Fruit fly (Drosophila melanogaster) whole organism: ENCODE data around the gene Rpp20.

Experiments
- CG8478 ChIP-seq: fragments of >200 bp; optimal IDR thresholded peaks from 2 replicates; lab custom pipeline; 2018; ENCODE audit warnings: inconsistent platforms
- Dll ChIP-seq: fragments of >200 bp; optimal IDR thresholded peaks from 2 replicates; lab custom pipeline; 2017
- EcR ChIP-seq, 2 experiments: fragments of >200 bp; optimal IDR thresholded peaks; 2 replicates each; lab custom pipeline; 2017; ENCODE audit warnings: missing biosample characterization in 2 of 2, missing genetic modification characterization in 2 of 2, missing genetic modification reagents in 2 of 2
- pan ChIP-seq: fragments of >200 bp; optimal IDR thresholded peaks from 2 replicates; lab custom pipeline; 2017
- psq ChIP-seq: fragments of >200 bp; optimal IDR thresholded peaks from 2 replicates; lab custom pipeline; 2017
- usp ChIP-seq: fragments of >200 bp; optimal IDR thresholded peaks from 2 replicates; lab custom pipeline; 2017; ENCODE audit warnings: missing biosample characterization, missing genetic modification characterization, mixed read lengths

Rpp20 gene

dm6 chrX:19775055-19775645 is 30.9 kb downstream of the Rpp20 start:
- no peak for TF ChIP-seq psq
- no peak for TF ChIP-seq usp (GFP tag; lab: Kevin White, UChicago)
- TF ChIP-seq EcR (GFP tag; optimal IDR thresholded peaks at IDR 0.05; lab: Kevin White, UChicago), result no peak
- no peak for TF ChIP-seq Dll (lab: Kevin White, UChicago)
- no peak for TF ChIP-seq pan (lab: Kevin White, UChicago)
- TF ChIP-seq CG8478 (lab: Kevin White, UChicago), result no peak

- TF ChIP-seq Dll (lab: Kevin White, UChicago) (no peak), pan (lab: Kevin White, UChicago) (no peak), CG8478 (lab: Kevin White, UChicago) (no peak), EcR (GFP tag; optimal IDR thresholded peaks at IDR 0.05; lab: Kevin White, UChicago) (no peak), usp (GFP tag; lab: Kevin White, UChicago) (no peak), psq (no peak)
Measured at dm6 chrX:19781861-19782260, 37.6 kb downstream of the Rpp20 start.

DNA sequence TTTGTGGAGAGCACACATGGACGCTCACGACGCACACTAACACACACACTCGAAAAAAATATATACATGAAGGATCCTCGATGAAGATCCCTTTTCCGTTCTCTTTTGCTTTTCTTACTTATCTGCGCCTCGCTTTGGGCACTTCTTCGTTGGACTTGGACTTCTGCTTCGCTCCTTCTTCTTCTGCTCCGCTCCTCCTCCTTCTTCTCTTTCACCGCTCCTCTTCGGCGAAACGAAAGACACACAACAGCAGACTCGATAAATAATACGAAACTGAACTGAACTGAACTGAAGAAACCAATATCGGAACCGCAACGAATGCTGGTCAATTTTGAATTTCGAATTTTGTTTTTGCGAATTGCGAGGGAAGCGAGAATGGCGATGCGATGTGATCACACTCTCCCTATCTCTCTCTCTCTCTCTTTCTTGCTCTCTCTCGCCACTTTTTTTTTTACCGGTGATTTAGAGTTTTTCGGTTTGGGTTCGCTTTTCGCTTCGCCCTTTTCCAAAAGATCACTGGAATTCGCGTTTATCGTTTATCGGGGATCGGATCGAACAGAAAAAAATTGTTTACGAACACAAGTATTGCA is 38.6 kb downstream of the Rpp20 start:
- TF ChIP-seq CG8478 (lab: Kevin White, UChicago) (no peak), pan (lab: Kevin White, UChicago) (no peak), usp (GFP tag; lab: Kevin White, UChicago) (no peak), EcR (GFP tag; optimal IDR thresholded peaks at IDR 0.05; lab: Kevin White, UChicago) (no peak), Dll (lab: Kevin White, UChicago) (no peak), psq (no peak)

DNA sequence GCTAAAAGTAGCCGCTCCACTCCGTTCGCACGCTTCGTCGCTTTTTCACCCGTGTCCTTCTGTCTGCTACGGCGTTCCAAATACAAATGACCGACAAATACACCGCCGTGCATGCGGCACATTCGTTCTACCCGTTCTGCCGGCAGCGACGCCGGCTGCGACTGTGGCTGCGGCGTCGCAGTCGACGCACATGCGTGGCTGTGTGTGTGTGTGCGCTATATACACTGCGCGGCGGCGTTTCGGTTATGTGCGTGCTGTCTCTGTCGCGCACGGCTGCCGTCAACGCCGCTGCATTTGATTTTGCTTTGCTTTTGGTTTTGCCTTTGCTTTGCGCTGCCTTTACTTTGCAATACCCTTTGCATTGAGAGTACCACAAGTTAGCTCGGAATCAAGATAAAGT is 39.2 kb downstream of the Rpp20 start, which contains the start of gene zld:
Gene zld (minus strand): TSS at position 92 of the 400 bp plus-strand sequence.
- TF ChIP-seq pan (lab: Kevin White, UChicago), result no peak
- TF ChIP-seq psq, result no peak
- TF ChIP-seq usp (GFP tag; lab: Kevin White, UChicago), result no peak
- no peak for TF ChIP-seq Dll (lab: Kevin White, UChicago)

DNA sequence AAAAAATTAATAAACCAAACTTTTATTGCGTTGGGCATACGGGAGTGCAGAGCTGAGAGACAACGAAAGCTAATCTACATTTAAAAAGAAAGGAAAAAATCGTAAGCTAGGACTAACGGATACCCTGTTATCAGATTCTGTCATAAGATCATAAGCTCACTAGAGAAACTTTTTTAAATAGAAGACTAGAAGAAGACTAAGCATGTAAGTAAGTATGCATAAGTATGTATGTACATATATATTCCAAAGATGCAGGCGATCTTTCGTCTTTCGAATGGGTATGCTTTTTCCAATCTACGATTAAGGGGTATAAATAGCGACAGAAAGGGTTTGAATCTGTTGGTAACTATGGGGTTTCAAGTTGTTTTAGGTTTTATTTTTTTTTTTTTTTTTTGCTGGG is 40.6 kb downstream of the Rpp20 start:
- TF ChIP-seq EcR (GFP tag; optimal IDR thresholded peaks at IDR 0.05; lab: Kevin White, UChicago) (no peak), Dll (lab: Kevin White, UChicago) (no peak)

dm6 chrX:19785403-19785802 is 41.2 kb downstream of the Rpp20 start:
- TF ChIP-seq EcR (GFP tag; optimal IDR thresholded peaks at IDR 0.05; lab: Kevin White, UChicago) (no peak), CG8478 (lab: Kevin White, UChicago) (no peak), Dll (lab: Kevin White, UChicago) (no peak), pan (lab: Kevin White, UChicago) (no peak), usp (GFP tag; lab: Kevin White, UChicago) (no peak), psq (no peak)

DNA sequence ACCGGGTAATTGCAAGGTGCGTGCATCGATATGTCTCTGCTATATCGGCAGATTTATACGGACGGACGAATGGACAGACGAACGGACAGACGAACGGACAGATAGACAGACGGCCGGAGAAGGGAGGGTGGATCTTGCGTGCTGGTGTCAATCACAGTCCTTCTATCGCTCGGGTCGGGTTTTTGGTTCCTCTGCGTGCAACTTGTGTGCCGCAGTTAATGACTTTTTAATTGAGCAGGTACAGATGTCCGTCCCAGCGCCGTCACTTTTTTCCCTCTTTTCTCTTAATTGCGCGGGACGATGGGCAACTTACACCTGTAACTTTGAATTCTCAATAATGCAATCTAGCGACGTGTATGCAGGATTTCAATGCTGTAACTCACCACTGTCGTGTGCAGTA is 42.6 kb downstream of the Rpp20 start:
- TF ChIP-seq EcR (GFP tag; optimal IDR thresholded peaks at IDR 0.05; lab: Kevin White, UChicago), result no peak
- no peak for TF ChIP-seq CG8478 (lab: Kevin White, UChicago)
- no peak for TF ChIP-seq psq
- TF ChIP-seq pan (lab: Kevin White, UChicago), result no peak
- no peak for TF ChIP-seq usp (GFP tag; lab: Kevin White, UChicago)

DNA sequence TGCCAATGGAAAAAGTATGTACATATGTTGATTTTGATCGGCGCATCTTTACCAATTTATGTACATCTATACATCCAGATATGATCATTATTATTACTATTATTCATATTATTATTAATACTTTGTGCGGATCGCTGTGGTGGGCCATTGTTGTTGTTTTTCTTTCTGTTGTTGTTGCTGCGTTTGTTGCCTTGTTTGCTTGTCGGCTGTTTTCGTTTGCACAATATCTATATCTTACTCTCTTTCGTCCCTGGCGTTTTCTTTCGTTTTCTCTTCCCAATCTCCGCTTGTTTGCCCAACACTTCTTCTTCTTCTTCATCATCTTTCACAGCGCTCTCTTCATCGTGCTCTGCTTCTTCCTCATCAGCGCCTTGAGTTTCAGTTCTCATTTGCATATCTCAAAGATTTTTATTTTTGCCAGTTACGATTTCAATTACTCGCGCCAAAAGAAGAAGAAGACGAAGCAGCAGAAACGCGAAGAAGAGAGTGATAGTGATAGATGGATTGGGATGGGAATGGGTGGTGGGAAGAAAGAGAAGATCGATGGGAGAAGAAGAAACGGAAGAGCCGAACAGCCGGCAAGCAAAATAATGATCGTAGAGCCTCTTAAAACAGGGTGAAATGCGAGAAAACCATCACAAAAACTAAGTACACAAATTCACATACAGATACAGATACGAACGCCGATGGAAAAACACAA is 43.8 kb downstream of the Rpp20 start:
- TF ChIP-seq EcR (GFP tag; optimal IDR thresholded peaks at IDR 0.05; lab: Kevin White, UChicago), result no peak
- TF ChIP-seq psq, result no peak
- TF ChIP-seq CG8478 (lab: Kevin White, UChicago), result no peak

DNA sequence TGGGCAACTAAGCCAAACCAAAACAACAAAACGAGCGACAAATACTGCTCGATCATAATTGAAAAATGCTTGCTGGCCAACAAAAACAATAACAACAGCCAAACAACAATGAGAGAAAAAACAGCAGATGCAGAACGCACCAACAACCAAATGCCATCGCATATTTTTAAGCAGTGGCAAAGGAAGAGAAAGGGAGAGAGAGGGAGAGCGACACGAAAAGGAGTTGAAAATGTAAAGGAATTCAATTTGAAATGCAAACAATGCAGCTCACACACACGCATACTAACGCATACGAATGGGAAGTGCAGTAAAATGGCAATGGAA is 44.4 kb downstream of the Rpp20 start:
- no peak for TF ChIP-seq usp (GFP tag; lab: Kevin White, UChicago)
- no peak for TF ChIP-seq psq
- no peak for TF ChIP-seq Dll (lab: Kevin White, UChicago)
- TF ChIP-seq CG8478 (lab: Kevin White, UChicago), result no peak
- no peak for TF ChIP-seq pan (lab: Kevin White, UChicago)
- TF ChIP-seq EcR (GFP tag; optimal IDR thresholded peaks at IDR 0.05; lab: Kevin White, UChicago), result no peak

DNA sequence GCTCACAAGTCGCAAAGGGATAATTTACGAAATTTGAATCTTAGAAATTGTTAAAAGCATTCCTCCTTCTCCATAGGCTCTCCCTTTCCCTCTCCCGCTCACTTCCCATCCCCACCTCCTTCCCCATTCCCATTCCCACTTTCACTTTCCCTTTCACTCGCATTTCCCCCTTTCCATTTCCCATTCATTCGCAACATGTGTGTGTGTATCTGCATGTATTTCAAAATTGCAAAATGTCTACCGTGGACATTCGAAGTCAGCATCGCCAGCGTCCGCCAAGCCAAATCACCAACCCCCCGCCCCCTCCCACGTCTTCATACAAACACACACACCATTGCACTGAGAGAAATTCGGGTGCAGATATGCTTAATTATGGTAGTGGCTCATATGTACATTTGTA is 47.6 kb downstream of the Rpp20 start:
- TF ChIP-seq psq (no peak), usp (GFP tag; lab: Kevin White, UChicago) (no peak), Dll (lab: Kevin White, UChicago) (no peak), pan (lab: Kevin White, UChicago) (no peak), EcR (GFP tag; optimal IDR thresholded peaks at IDR 0.05; lab: Kevin White, UChicago) (no peak), CG8478 (lab: Kevin White, UChicago) (no peak)

DNA sequence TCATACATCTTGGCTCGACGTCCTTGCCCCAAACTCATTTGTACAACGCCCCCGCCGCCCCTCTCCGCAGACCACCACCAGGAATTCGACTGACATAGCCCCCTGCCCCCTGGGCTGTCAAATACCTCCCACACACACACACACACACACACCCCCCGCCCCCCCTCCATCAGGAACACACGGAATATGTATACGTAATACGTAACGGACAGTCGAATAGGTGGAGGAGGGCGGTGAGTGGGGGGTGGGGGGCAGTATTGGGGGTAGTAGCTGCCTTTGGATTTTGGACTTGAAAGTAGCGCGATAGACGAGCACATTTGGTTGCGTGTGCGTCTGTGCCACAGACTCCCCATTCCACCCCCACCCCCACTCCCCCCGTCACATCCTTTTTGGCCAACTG is 48.3 kb downstream of the Rpp20 start:
- no peak for TF ChIP-seq EcR (GFP tag; optimal IDR thresholded peaks at IDR 0.05; lab: Kevin White, UChicago)
- TF ChIP-seq psq, result no peak
- TF ChIP-seq pan (lab: Kevin White, UChicago), result no peak
- TF ChIP-seq Dll (lab: Kevin White, UChicago), result no peak
- no peak for TF ChIP-seq usp (GFP tag; lab: Kevin White, UChicago)
- no peak for TF ChIP-seq CG8478 (lab: Kevin White, UChicago)
